Fruit fly (Drosophila melanogaster): ENCODE results near the gene kto.

kto gene

dm6 chr3L:19805895-19806294 is 30.5 kb upstream of the kto start, which contains the start of gene CG34116 (continued):
- no peak for TF ChIP-seq CG7745 (tag; optimal IDR thresholded peaks at IDR 0.05)
- TF ChIP-seq corto (GFP tag; optimal IDR thresholded peaks at IDR 0.05): no peak
- TF ChIP-seq wor (GFP tag; IDR thresholded peaks at IDR 0.05): no peak
- no peak for TF ChIP-seq sug (tag; optimal IDR thresholded peaks at IDR 0.05)
- TF ChIP-seq tgo (GFP tag; IDR thresholded peaks at IDR 0.05): no peak
- no peak for TF ChIP-seq CG15269 (tag; optimal IDR thresholded peaks at IDR 0.05)
- TF ChIP-seq CG2120 (GFP tag; optimal IDR thresholded peaks at IDR 0.05): no peak
- no peak for TF ChIP-seq pum (GFP tag; optimal IDR thresholded peaks at IDR 0.05)
- no peak for TF ChIP-seq CG12942 (GFP tag; optimal IDR thresholded peaks at IDR 0.05)
- no peak for TF ChIP-seq Dp (GFP tag; optimal IDR thresholded peaks at IDR 0.05)
- no peak for TF ChIP-seq Taf1 (GFP tag; IDR thresholded peaks at IDR 0.05)
- TF ChIP-seq CG3995 (GFP tag; optimal IDR thresholded peaks at IDR 0.05): no peak
- no peak for TF ChIP-seq ci (GFP tag; IDR thresholded peaks at IDR 0.05)
- TF ChIP-seq CG31224 (GFP tag; IDR thresholded peaks at IDR 0.05): no peak
- no peak for TF ChIP-seq CG2889 (GFP tag; IDR thresholded peaks at IDR 0.05)
- TF ChIP-seq Mrtf (GFP tag; IDR thresholded peaks at IDR 0.05): no peak
- TF ChIP-seq bcd (GFP tag; optimal IDR thresholded peaks at IDR 0.05): no peak
- no peak for TF ChIP-seq CG9876 (GFP tag; optimal IDR thresholded peaks at IDR 0.05)
- no peak for TF ChIP-seq az2 (GFP tag; optimal IDR thresholded peaks at IDR 0.05)
- peak; percentile 22 for TF ChIP-seq Sin3A (optimal IDR thresholded peaks at IDR 0.05)
- TF ChIP-seq CG13424 (tag; optimal IDR thresholded peaks at IDR 0.05): no peak
- TF ChIP-seq CG10959 (GFP tag; IDR thresholded peaks at IDR 0.05): no peak
- TF ChIP-seq btn (GFP tag; optimal IDR thresholded peaks at IDR 0.05): no peak
- TF ChIP-seq Doc3 (GFP tag; IDR thresholded peaks at IDR 0.05; ENCODE audit: partially characterized antibody): peak; percentile 54
- TF ChIP-seq CG17385 (GFP tag; optimal IDR thresholded peaks at IDR 0.05): no peak
- TF ChIP-seq lmd (GFP tag; IDR thresholded peaks at IDR 0.05): no peak
- no peak for TF ChIP-seq CG8089 (GFP tag; optimal IDR thresholded peaks at IDR 0.05)
- TF ChIP-seq unc-4 (GFP tag; IDR thresholded peaks at IDR 0.05; ENCODE audit: partially characterized antibody): peak; percentile 57; the same call in 1 of the 2 replicates
- no peak for TF ChIP-seq CG6272 (GFP tag; IDR thresholded peaks at IDR 0.05)
- no peak for TF ChIP-seq CG18262 (tag; optimal IDR thresholded peaks at IDR 0.05)
- TF ChIP-seq grau (tag; optimal IDR thresholded peaks at IDR 0.05): no peak
- peak; percentile 26 for TF ChIP-seq trem (tag; optimal IDR thresholded peaks at IDR 0.05)
- no peak for TF ChIP-seq D (optimal IDR thresholded peaks at IDR 0.05)
- TF ChIP-seq D (GFP tag; optimal IDR thresholded peaks at IDR 0.05): no peak
- TF ChIP-seq h (optimal IDR thresholded peaks at IDR 0.05): no peak
- TF ChIP-seq Lhr (GFP tag; optimal IDR thresholded peaks at IDR 0.05): no peak
- no peak for TF ChIP-seq bowl (GFP tag; IDR thresholded peaks at IDR 0.05)
- TF ChIP-seq CG17612 (GFP tag; IDR thresholded peaks at IDR 0.05): no peak
- TF ChIP-seq CG5953 (GFP tag; IDR thresholded peaks at IDR 0.05): no peak
- TF ChIP-seq CG34422 (GFP tag; IDR thresholded peaks at IDR 0.05): peak; percentile 21; the same call in 1 of the 3 replicates
- TF ChIP-seq Awh (GFP tag; IDR thresholded peaks at IDR 0.05): no peak
- no peak for TF ChIP-seq CG6765 (GFP tag; optimal IDR thresholded peaks at IDR 0.05)
- no peak for TF ChIP-seq Nf-YB (GFP tag; optimal IDR thresholded peaks at IDR 0.05)
- TF ChIP-seq mirr (GFP tag; optimal IDR thresholded peaks at IDR 0.05): no peak
- TF ChIP-seq pzg (GFP tag; optimal IDR thresholded peaks at IDR 0.05): peak; percentile 32
- TF ChIP-seq danr (GFP tag; IDR thresholded peaks at IDR 0.05): no peak
- TF ChIP-seq CG7928 (GFP tag; optimal IDR thresholded peaks at IDR 0.05): no peak
- TF ChIP-seq Dll (GFP tag; IDR thresholded peaks at IDR 0.05; ENCODE audit: partially characterized antibody): peak; percentile 71
- TF ChIP-seq Deaf1 (tag; optimal IDR thresholded peaks at IDR 0.05): no peak
- peak; percentile 59 for TF ChIP-seq CG34224 (GFP tag; IDR thresholded peaks at IDR 0.05; ENCODE audit: partially characterized antibody)
- peak; percentile 41; the same call in 1 of the 2 replicates for TF ChIP-seq inv (GFP tag; IDR thresholded peaks at IDR 0.05; ENCODE audit: partially characterized antibody)
- TF ChIP-seq Atf3 (GFP tag; optimal IDR thresholded peaks at IDR 0.05): no peak
- TF ChIP-seq gem (tag; optimal IDR thresholded peaks at IDR 0.05): no peak

Measured in whole organism, embryonic.